Fruit fly (Drosophila melanogaster): Measurements from ENCODE around the gene CG13599.
A peak's percentile ranks its signal among the peaks of the same experiment; 100 is the strongest.

Gene CG13599

dm6 chr3R:23902557-23902956, 28.9 kb upstream of the CG13599 start:
- TF ChIP-seq br (GFP tag; optimal IDR thresholded peaks at IDR 0.05) (no peak), tai (GFP tag; optimal IDR thresholded peaks at IDR 0.05) (no peak), Rel (GFP tag; optimal IDR thresholded peaks at IDR 0.05) (no peak), Rel (tag; optimal IDR thresholded peaks at IDR 0.05) (peak; percentile 26), dl (GFP tag; optimal IDR thresholded peaks at IDR 0.05; ENCODE audit: insufficient read depth in 1 of 2, partially characterized antibody in 2 of 2) (no peak), lola (GFP tag; optimal IDR thresholded peaks at IDR 0.05) (no peak), CrebA (GFP tag; optimal IDR thresholded peaks at IDR 0.05; ENCODE audit: borderline replicate concordance) (no peak), Hnf4 (GFP tag; optimal IDR thresholded peaks at IDR 0.05) (no peak)

dm6 chr3R:23903425-23903824, 28.0 kb upstream of the CG13599 start:
- no peak for TF ChIP-seq foxo (GFP tag; optimal IDR thresholded peaks at IDR 0.05)
- TF ChIP-seq Hr83 (GFP tag; optimal IDR thresholded peaks at IDR 0.05; ENCODE audit: poor library complexity, severe bottlenecking) = no peak
- TF ChIP-seq Sp1 (GFP tag; optimal IDR thresholded peaks at IDR 0.05) = no peak
- TF ChIP-seq ey (GFP tag; optimal IDR thresholded peaks at IDR 0.05) = no peak
- no peak for TF ChIP-seq Rel (GFP tag; optimal IDR thresholded peaks at IDR 0.05)
- TF ChIP-seq Rel (tag; optimal IDR thresholded peaks at IDR 0.05) = peak; percentile 71
- TF ChIP-seq CrebA (GFP tag; optimal IDR thresholded peaks at IDR 0.05; ENCODE audit: borderline replicate concordance) = no peak
- TF ChIP-seq CG9705 (GFP tag; optimal IDR thresholded peaks at IDR 0.05) = no peak

dm6 chr3R:23909347-23909862, 22.0 kb upstream of the CG13599 start:
- TF ChIP-seq sage (GFP tag; optimal IDR thresholded peaks at IDR 0.05) (no peak), HLH106 (tag; optimal IDR thresholded peaks at IDR 0.05) (peak; percentile 55), fru (GFP tag; optimal IDR thresholded peaks at IDR 0.05) (peak; percentile 53), pan (optimal IDR thresholded peaks at IDR 0.05) (no peak), dsf (GFP tag; optimal IDR thresholded peaks at IDR 0.05; ENCODE audit: borderline replicate concordance) (no peak), tai (GFP tag; optimal IDR thresholded peaks at IDR 0.05) (peak; percentile 71), br (GFP tag; optimal IDR thresholded peaks at IDR 0.05) (peak; percentile 67), GATAd (GFP tag; optimal IDR thresholded peaks at IDR 0.05) (no peak), usp (GFP tag; optimal IDR thresholded peaks at IDR 0.05) (no peak), OdsH (GFP tag; optimal IDR thresholded peaks at IDR 0.05) (peak; percentile 67), h (GFP tag; optimal IDR thresholded peaks at IDR 0.05) (peak; percentile 75), Vsx2 (GFP tag; optimal IDR thresholded peaks at IDR 0.05; ENCODE audit: partially characterized antibody) (no peak), CG9705 (GFP tag; optimal IDR thresholded peaks at IDR 0.05) (no peak), Hnf4 (GFP tag; optimal IDR thresholded peaks at IDR 0.05) (peak; percentile 26), brk (GFP tag; optimal IDR thresholded peaks at IDR 0.05) (peak; percentile 49), Hr83 (GFP tag; optimal IDR thresholded peaks at IDR 0.05; ENCODE audit: poor library complexity, severe bottlenecking) (no peak), Jra (GFP tag; optimal IDR thresholded peaks at IDR 0.05) (peak; percentile 7), N (GFP tag; optimal IDR thresholded peaks at IDR 0.05) (no peak), Mio (GFP tag; optimal IDR thresholded peaks at IDR 0.05) (no peak), Abd-B (GFP tag; optimal IDR thresholded peaks at IDR 0.05) (no peak), foxo (GFP tag; optimal IDR thresholded peaks at IDR 0.05) (peak in 1 of 2 experiments; percentile 53), dmrt93B (GFP tag; optimal IDR thresholded peaks at IDR 0.05) (peak; percentile 48), Dfd (GFP tag; optimal IDR thresholded peaks at IDR 0.05) (no peak), sv (GFP tag; optimal IDR thresholded peaks at IDR 0.05) (no peak), psq (GFP tag; optimal IDR thresholded peaks at IDR 0.05) (peak; percentile 61), CG32264 (GFP tag; optimal IDR thresholded peaks at IDR 0.05) (no peak), jim (GFP tag; optimal IDR thresholded peaks at IDR 0.05) (no peak), lola (GFP tag; optimal IDR thresholded peaks at IDR 0.05) (no peak), dl (GFP tag; optimal IDR thresholded peaks at IDR 0.05; ENCODE audit: insufficient read depth in 1 of 2, partially characterized antibody in 2 of 2) (no peak), Sp1 (GFP tag; optimal IDR thresholded peaks at IDR 0.05) (peak; percentile 62), woc (GFP tag; optimal IDR thresholded peaks at IDR 0.05) (peak; percentile 26), Hr78 (GFP tag; optimal IDR thresholded peaks at IDR 0.05) (no peak), Myc (optimal IDR thresholded peaks at IDR 0.05) (no peak), ey (GFP tag; optimal IDR thresholded peaks at IDR 0.05) (peak; percentile 63), CrebA (GFP tag; optimal IDR thresholded peaks at IDR 0.05; ENCODE audit: borderline replicate concordance) (no peak), rgr (GFP tag; optimal IDR thresholded peaks at IDR 0.05) (peak; percentile 72), Rel (GFP tag; optimal IDR thresholded peaks at IDR 0.05) (no peak), Rel (tag; optimal IDR thresholded peaks at IDR 0.05) (no peak), Dif (GFP tag; optimal IDR thresholded peaks at IDR 0.05; ENCODE audit: partially characterized antibody) (no peak)
